Fruit fly (Drosophila melanogaster): Measurements from ENCODE around the gene Pdp.

The Pdp gene

dm6 chrX:7734131-7734930, at the start of gene Pdp, which contains the start of gene Rab39:
Gene Pdp (minus strand): TSS chrX:7734651.
Gene Rab39 (plus strand): TSS chrX:7734923.
- TF ChIP-seq slp2 (GFP tag; optimal IDR thresholded peaks at IDR 0.05): peak; percentile 20
- TF ChIP-seq CG10267 (tag; optimal IDR thresholded peaks at IDR 0.05): peak; percentile 64
- peak; percentile 12 for TF ChIP-seq emc (GFP tag; optimal IDR thresholded peaks at IDR 0.05)
- TF ChIP-seq Rfx (GFP tag; IDR thresholded peaks at IDR 0.05): peak; percentile 88
- TF ChIP-seq Deaf1 (tag; optimal IDR thresholded peaks at IDR 0.05): peak; percentile 28
- TF ChIP-seq CG1529 (GFP tag; optimal IDR thresholded peaks at IDR 0.05): no peak
- TF ChIP-seq CG2199 (GFP tag; IDR thresholded peaks at IDR 0.05): peak; percentile 26; the same call in 1 of the 3 replicates
- peak; percentile 78 for TF ChIP-seq CG15514 (GFP tag; optimal IDR thresholded peaks at IDR 0.05)
- TF ChIP-seq ro (GFP tag; IDR thresholded peaks at IDR 0.05): 0 out of 2 replicates have a peak, but pooled peaks have one; percentile 37
- peak; percentile 77 for TF ChIP-seq CG2712 (tag; optimal IDR thresholded peaks at IDR 0.05)
- TF ChIP-seq CG12391 (tag; optimal IDR thresholded peaks at IDR 0.05): peak; percentile 79
- peak; percentile 21; the same call in 1 of the 2 replicates for TF ChIP-seq CG1024 (GFP tag; IDR thresholded peaks at IDR 0.05)
- peak; percentile 79; the same call in 2 of the 3 replicates for TF ChIP-seq zen2 (GFP tag; IDR thresholded peaks at IDR 0.05; ENCODE audit: partially characterized antibody)
- no peak for TF ChIP-seq bigmax (GFP tag; optimal IDR thresholded peaks at IDR 0.05)
- peak; percentile 63; the same call in 1 of the 2 replicates for TF ChIP-seq ato (GFP tag; IDR thresholded peaks at IDR 0.05; ENCODE audit: partially characterized antibody)
- TF ChIP-seq knrl (GFP tag; IDR thresholded peaks at IDR 0.05; ENCODE audit: partially characterized antibody): peak; percentile 94
- TF ChIP-seq Dll (GFP tag; IDR thresholded peaks at IDR 0.05; ENCODE audit: partially characterized antibody): peak; percentile 98
- peak; percentile 55; the same call in 1 of the 3 replicates for TF ChIP-seq CG2889 (GFP tag; IDR thresholded peaks at IDR 0.05)
- no peak for TF ChIP-seq HLH3B (GFP tag; IDR thresholded peaks at IDR 0.05)
- TF ChIP-seq cg (GFP tag; optimal IDR thresholded peaks at IDR 0.05): peak; percentile 52
- peak; percentile 67; the same call in 1 of the 3 replicates for TF ChIP-seq H15 (GFP tag; IDR thresholded peaks at IDR 0.05)
- TF ChIP-seq CG6272 (GFP tag; IDR thresholded peaks at IDR 0.05): peak; percentile 86
- no peak for TF ChIP-seq Ravus (GFP tag; IDR thresholded peaks at IDR 0.05)
- TF ChIP-seq CG9817 (tag; optimal IDR thresholded peaks at IDR 0.05): peak; percentile 86
- peak; percentile 70 for TF ChIP-seq fd3F (GFP tag; optimal IDR thresholded peaks at IDR 0.05)
- peak; percentile 83 for TF ChIP-seq Gug (GFP tag; IDR thresholded peaks at IDR 0.05)
- TF ChIP-seq mirr (GFP tag; optimal IDR thresholded peaks at IDR 0.05): peak; percentile 51
- TF ChIP-seq vfl (GFP tag; optimal IDR thresholded peaks at IDR 0.05): peak; percentile 67
- no peak for TF ChIP-seq Dip2 (GFP tag; IDR thresholded peaks at IDR 0.05)
- peak; percentile 71 for TF ChIP-seq trem (tag; optimal IDR thresholded peaks at IDR 0.05)
- peak; percentile 73 for TF ChIP-seq croc (GFP tag; conservative IDR thresholded peaks at IDR 0.05)
- TF ChIP-seq Hmr (GFP tag; optimal IDR thresholded peaks at IDR 0.05): peak; percentile 78
- TF ChIP-seq ash1 (GFP tag; optimal IDR thresholded peaks at IDR 0.05): no peak
- TF ChIP-seq HmgD (GFP tag; optimal IDR thresholded peaks at IDR 0.05): no peak
- TF ChIP-seq CG1233 (GFP tag; optimal IDR thresholded peaks at IDR 0.05): peak; percentile 74
- peak; percentile 64 for TF ChIP-seq Ets97D (GFP tag; optimal IDR thresholded peaks at IDR 0.05)
- peak; percentile 44 for TF ChIP-seq shn (GFP tag; optimal IDR thresholded peaks at IDR 0.05)
- TF ChIP-seq bab2 (GFP tag; optimal IDR thresholded peaks at IDR 0.05): peak; percentile 69
- TF ChIP-seq CG17568 (GFP tag; optimal IDR thresholded peaks at IDR 0.05): no peak
- peak; percentile 54 for TF ChIP-seq CG3065 (GFP tag; optimal IDR thresholded peaks at IDR 0.05)
- peak; percentile 82 for TF ChIP-seq CG34422 (GFP tag; IDR thresholded peaks at IDR 0.05)
- peak; percentile 94 for TF ChIP-seq BEAF-32 (GFP tag; optimal IDR thresholded peaks at IDR 0.05)
- peak; percentile 81 for TF ChIP-seq CG18599 (GFP tag; optimal IDR thresholded peaks at IDR 0.05)
- no peak for TF ChIP-seq dmrt99B (tag; optimal IDR thresholded peaks at IDR 0.05)
- peak; percentile 70 for TF ChIP-seq CG10654 (GFP tag; optimal IDR thresholded peaks at IDR 0.05)
- TF ChIP-seq CG17186 (GFP tag; optimal IDR thresholded peaks at IDR 0.05): peak; percentile 42
- TF ChIP-seq otp (GFP tag; IDR thresholded peaks at IDR 0.05): no peak
- peak; percentile 39 for TF ChIP-seq CG17912 (GFP tag; optimal IDR thresholded peaks at IDR 0.05)
